Worm (Caenorhabditis elegans) whole organism, late embryonic: ENCODE measurements around the gene glct-6.
A peak's percentile ranks its signal among the peaks of the same experiment; 100 is the strongest.

Experiments used
- K02D7.2 ChIP-seq: sonication (generic microtip); optimal IDR thresholded peaks from 2 replicates; lab custom pipeline; 2017; ENCODE audit warnings: mild to moderate bottlenecking, missing genetic modification characterization, missing compliant biosample characterization
- K09A11.1 ChIP-seq: sonication (generic microtip); optimal IDR thresholded peaks from 2 replicates; lab custom pipeline; 2017; ENCODE audit warnings: antibody characterized with exemption, mild to moderate bottlenecking, missing genetic modification characterization, missing compliant biosample characterization; ENCODE audit not compliant: insufficient read depth
- ama-1 ChIP-seq: fragments of 150-350 bp; optimal IDR thresholded peaks from 2 replicates; lab custom pipeline; 2014
- ceh-14 ChIP-seq: sonication (generic microtip); optimal IDR thresholded peaks from 2 replicates; lab custom pipeline; 2016; ENCODE audit warnings: missing genotype, missing genetic modification characterization, missing compliant biosample characterization
- ceh-2 ChIP-seq: sonication (generic microtip); optimal IDR thresholded peaks from 2 replicates; lab custom pipeline; 2016; ENCODE audit warnings: missing genotype, missing genetic modification characterization, missing compliant biosample characterization
- ceh-24 ChIP-seq: sonication (generic microtip); optimal IDR thresholded peaks from 2 replicates; lab custom pipeline; 2016; ENCODE audit warnings: mild to moderate bottlenecking, missing genetic modification characterization, missing compliant biosample characterization
- ceh-30 ChIP-seq: fragments of 150-350 bp; optimal IDR thresholded peaks from 2 replicates; lab custom pipeline; 2014; ENCODE audit warnings: missing biosample characterization, missing genetic modification characterization
- ceh-31 ChIP-seq: sonication (generic microtip); optimal IDR thresholded peaks from 2 replicates; lab custom pipeline; 2016; ENCODE audit warnings: missing genetic modification characterization, missing compliant biosample characterization
- ceh-34 ChIP-seq: sonication (generic microtip); optimal IDR thresholded peaks from 2 replicates; lab custom pipeline; 2016; ENCODE audit warnings: mild to moderate bottlenecking, missing genetic modification characterization, missing compliant biosample characterization
- ceh-6 ChIP-seq: fragments of 200-800 bp; sonication (Bioruptor generic); optimal IDR thresholded peaks from 2 replicates; lab custom pipeline; 2018; ENCODE audit warnings: mild to moderate bottlenecking, missing genetic modification characterization, missing compliant biosample characterization
- ceh-9 ChIP-seq: sonication (generic microtip); optimal IDR thresholded peaks from 2 replicates; lab custom pipeline; 2016; ENCODE audit warnings: mild to moderate bottlenecking, missing genetic modification characterization, inconsistent platforms, missing compliant biosample characterization
- che-1 ChIP-seq: sonication (generic microtip); optimal IDR thresholded peaks from 2 replicates; lab custom pipeline; 2016; ENCODE audit warnings: mild to moderate bottlenecking, missing genetic modification characterization, missing compliant biosample characterization
- dmd-4 ChIP-seq: sonication (generic microtip); optimal IDR thresholded peaks from 2 replicates; lab custom pipeline; 2016; ENCODE audit warnings: borderline replicate concordance, missing genetic modification characterization, missing compliant biosample characterization
- dve-1 ChIP-seq: sonication (generic microtip); optimal IDR thresholded peaks from 2 replicates; lab custom pipeline; 2017; ENCODE audit warnings: antibody characterized with exemption, mild to moderate bottlenecking, missing genetic modification characterization, missing compliant biosample characterization
- elt-2 ChIP-seq: sonication (generic microtip); optimal IDR thresholded peaks from 2 replicates; lab custom pipeline; 2016; ENCODE audit warnings: missing genetic modification reagents, missing genetic modification characterization, missing compliant biosample characterization
- elt-4 ChIP-seq: sonication (generic microtip); optimal IDR thresholded peaks from 2 replicates; lab custom pipeline; 2016; ENCODE audit warnings: missing genetic modification characterization, missing compliant biosample characterization
- ets-4 ChIP-seq: sonication (generic microtip); optimal IDR thresholded peaks from 2 replicates; lab custom pipeline; 2016; ENCODE audit warnings: missing genetic modification characterization, missing compliant biosample characterization
- eyg-1 ChIP-seq: sonication (generic microtip); optimal IDR thresholded peaks from 2 replicates; lab custom pipeline; 2016; ENCODE audit warnings: missing genotype, missing genetic modification characterization, missing compliant biosample characterization
- fax-1 ChIP-seq: sonication (generic microtip); optimal IDR thresholded peaks from 2 replicates; lab custom pipeline; 2016; ENCODE audit warnings: missing genotype, missing genetic modification characterization, missing compliant biosample characterization
- fkh-10 ChIP-seq: fragments of 150-350 bp; optimal IDR thresholded peaks from 2 replicates; lab custom pipeline; 2014; ENCODE audit warnings: missing biosample characterization, missing genetic modification reagents, missing genetic modification characterization
- hlh-30 ChIP-seq: sonication (generic microtip); optimal IDR thresholded peaks from 2 replicates; lab custom pipeline; 2017; ENCODE audit warnings: antibody characterized with exemption, missing genetic modification characterization, missing compliant biosample characterization; ENCODE audit not compliant: insufficient read depth
- hlh-8 ChIP-seq: sonication (generic microtip); optimal IDR thresholded peaks from 2 replicates; lab custom pipeline; 2016; ENCODE audit warnings: missing genotype, missing genetic modification characterization, missing compliant biosample characterization
- mec-3 ChIP-seq: sonication (generic microtip); optimal IDR thresholded peaks from 2 replicates; lab custom pipeline; 2016; ENCODE audit warnings: borderline replicate concordance, missing genetic modification characterization, missing compliant biosample characterization
- nhr-232 ChIP-seq: sonication (generic microtip); optimal IDR thresholded peaks from 2 replicates; lab custom pipeline; 2016; ENCODE audit warnings: missing genetic modification characterization, missing compliant biosample characterization
- npax-4 ChIP-seq: sonication (generic microtip); optimal IDR thresholded peaks from 2 replicates; lab custom pipeline; 2016; ENCODE audit warnings: missing genetic modification characterization, missing compliant biosample characterization
- pag-3 ChIP-seq: sonication (generic microtip); optimal IDR thresholded peaks from 2 replicates; lab custom pipeline; 2016; ENCODE audit warnings: missing compliant biosample characterization, missing genetic modification characterization, borderline replicate concordance
- pha-4 ChIP-seq: fragments of 150-350 bp; optimal IDR thresholded peaks from 2 replicates; lab custom pipeline; 2018; ENCODE audit warnings: missing biosample characterization, missing genetic modification reagents, missing genetic modification characterization
- pros-1 ChIP-seq: fragments of 150-350 bp; optimal IDR thresholded peaks from 2 replicates; lab custom pipeline; 2014; ENCODE audit warnings: missing biosample characterization, missing genetic modification reagents, missing genetic modification characterization
- ref-2 ChIP-seq: sonication (generic microtip); optimal IDR thresholded peaks from 2 replicates; lab custom pipeline; 2016; ENCODE audit warnings: missing genetic modification characterization, missing compliant biosample characterization
- rnt-1 ChIP-seq: sonication (generic microtip); optimal IDR thresholded peaks from 2 replicates; lab custom pipeline; 2016; ENCODE audit warnings: missing genetic modification characterization, missing compliant biosample characterization
- sdc-2 ChIP-seq: sonication (generic microtip); optimal IDR thresholded peaks from 2 replicates; lab custom pipeline; 2016; ENCODE audit warnings: missing genotype, missing genetic modification characterization, missing compliant biosample characterization
- sox-4 ChIP-seq: sonication (generic microtip); optimal IDR thresholded peaks from 2 replicates; lab custom pipeline; 2017; ENCODE audit warnings: mild to moderate bottlenecking, missing genetic modification characterization, inconsistent platforms, missing compliant biosample characterization
- syd-9 ChIP-seq: sonication (generic microtip); optimal IDR thresholded peaks from 2 replicates; lab custom pipeline; 2016; ENCODE audit warnings: mild to moderate bottlenecking, missing genetic modification characterization, moderate library complexity, missing compliant biosample characterization
- tbx-2 ChIP-seq: sonication (generic microtip); optimal IDR thresholded peaks from 2 replicates; lab custom pipeline; 2016; ENCODE audit warnings: missing genetic modification characterization, missing compliant biosample characterization
- tbx-7 ChIP-seq: sonication (generic microtip); optimal IDR thresholded peaks from 2 replicates; lab custom pipeline; 2016; ENCODE audit warnings: missing genotype, missing genetic modification characterization, missing compliant biosample characterization
- ttx-3 ChIP-seq: sonication (generic microtip); optimal IDR thresholded peaks from 2 replicates; lab custom pipeline; 2016; ENCODE audit warnings: missing genetic modification reagents, missing genetic modification characterization, missing compliant biosample characterization
- unc-55 ChIP-seq: sonication (generic microtip); optimal IDR thresholded peaks from 2 replicates; lab custom pipeline; 2017; ENCODE audit warnings: missing biosample characterization, missing genetic modification reagents, missing genetic modification characterization
- zip-5 ChIP-seq: sonication (generic microtip); optimal IDR thresholded peaks from 2 replicates; lab custom pipeline; 2016; ENCODE audit warnings: missing genetic modification characterization, missing compliant biosample characterization

Gene glct-6

ce11 chrIV:3767749-3768148 is 16.3 kb upstream of the glct-6 start:
- TF ChIP-seq npax-4 (tag; lab: Kevin White, UChicago) = no peak
- no peak for TF ChIP-seq sox-4
- TF ChIP-seq pha-4 (tag; lab: Kevin White, UChicago) = no peak
- no peak for TF ChIP-seq ref-2
- TF ChIP-seq fax-1 (tag; lab: Kevin White, UChicago) = no peak
- TF ChIP-seq tbx-2 = no peak
- TF ChIP-seq pag-3 = no peak
- TF ChIP-seq ceh-30 = no peak
- TF ChIP-seq tbx-7 = no peak
- no peak for TF ChIP-seq ceh-14 (tag; lab: Kevin White, UChicago)

- TF ChIP-seq ceh-30 = no peak
- TF ChIP-seq pros-1 (tag; lab: Kevin White, UChicago) = no peak
- no peak for TF ChIP-seq eyg-1 (tag; lab: Kevin White, UChicago)
- no peak for TF ChIP-seq elt-4 (tag; lab: Kevin White, UChicago)
- TF ChIP-seq K09A11.1 (tag; lab: Kevin White, UChicago) = no peak
Measured at ce11 chrIV:3774160-3774559, 9.8 kb upstream of the glct-6 start.

ce11 chrIV:3781539-3781938 is 2.5 kb upstream of the glct-6 start:
- TF ChIP-seq zip-5 (tag; lab: Kevin White, UChicago) (no peak), eyg-1 (tag; lab: Kevin White, UChicago) (no peak), elt-2 (tag; lab: Kevin White, UChicago) (no peak), che-1 (tag; lab: Kevin White, UChicago) (no peak), npax-4 (tag; lab: Kevin White, UChicago) (no peak), unc-55 (GFP tag; lab: Kevin White, UChicago) (peak; percentile 75), ceh-2 (tag; lab: Kevin White, UChicago) (no peak)
- TF ChIP-seq, all 69 proteins: peak for 1

DNA sequence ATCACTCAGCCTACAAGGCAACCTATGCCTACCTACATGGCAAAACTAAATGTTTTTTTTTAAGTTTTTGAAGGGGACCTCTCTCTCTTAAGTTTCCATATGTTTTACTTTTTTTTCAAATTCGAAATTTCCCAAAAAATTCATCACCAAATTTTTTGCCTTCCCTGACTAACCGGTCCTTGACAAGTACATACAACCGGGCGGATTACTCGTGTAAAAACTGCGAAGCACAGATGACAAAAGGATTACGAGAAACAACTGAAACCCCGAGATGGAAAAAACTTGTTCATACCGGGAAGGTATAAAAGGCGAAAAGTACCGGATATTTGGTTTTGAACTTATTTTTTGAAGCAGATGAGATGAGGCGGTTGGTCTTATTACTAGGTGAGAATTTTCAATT is 10.4 kb downstream of the glct-6 start, which contains the start of gene K09B3.1:
Gene K09B3.1, plus strand, starts transcription at position 301 of the 400 bp plus-strand sequence.
- TF ChIP-seq hlh-8 (tag; lab: Kevin White, UChicago) = no peak
- TF ChIP-seq sdc-2 = no peak
- TF ChIP-seq ttx-3 (tag; lab: Kevin White, UChicago) = no peak
- TF ChIP-seq, all 69 proteins: peak for 0

DNA sequence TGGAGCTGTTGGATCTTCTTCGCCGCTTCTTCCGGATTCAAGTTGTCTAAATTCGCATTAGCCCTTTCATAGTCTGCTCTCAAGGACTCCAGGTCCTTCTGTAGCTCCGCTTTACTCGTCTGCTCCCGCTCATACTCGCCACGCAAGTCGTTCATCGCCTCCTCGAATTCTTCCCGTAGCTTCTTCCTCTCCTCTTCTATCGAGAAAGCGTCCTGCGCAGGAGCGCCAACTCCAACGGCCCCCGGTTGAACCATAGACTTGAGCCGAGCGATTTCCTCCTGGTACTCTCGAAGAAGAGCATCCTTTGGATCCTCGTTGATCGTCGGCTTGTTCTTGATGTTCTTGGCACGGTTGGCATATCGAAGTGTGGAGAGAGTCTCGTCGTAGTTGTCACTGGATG is 13.4 kb downstream of the glct-6 start:
- no peak for TF ChIP-seq ceh-24 (tag; lab: Kevin White, UChicago)
- no peak for TF ChIP-seq hlh-30 (tag; lab: Kevin White, UChicago)
- TF ChIP-seq ceh-6 (GFP tag; lab: Kevin White, UChicago) = no peak
- TF ChIP-seq ceh-30 = no peak
- no peak for TF ChIP-seq rnt-1 (tag; lab: Kevin White, UChicago)
- TF ChIP-seq mec-3 (tag; lab: Kevin White, UChicago) = peak; percentile 33
- TF ChIP-seq dmd-4 = no peak
- TF ChIP-seq, all 69 proteins: peak for 1

- TF ChIP-seq K02D7.2 (no peak), dmd-4 (no peak), syd-9 (tag; lab: Kevin White, UChicago) (no peak), ref-2 (no peak), pag-3 (no peak), sox-4 (no peak), fkh-10 (GFP tag; lab: Kevin White, UChicago) (no peak), elt-4 (tag; lab: Kevin White, UChicago) (no peak), ceh-30 (no peak), ceh-34 (tag; lab: Kevin White, UChicago) (no peak), ceh-31 (no peak), pha-4 (tag; lab: Kevin White, UChicago) (no peak), nhr-232 (tag; lab: Kevin White, UChicago) (no peak), ets-4 (no peak), tbx-7 (no peak), dve-1 (tag; lab: Kevin White, UChicago) (no peak), ama-1 (lab: Kevin White, UChicago) (no peak), ceh-9 (tag; lab: Kevin White, UChicago) (no peak)
Measured at ce11 chrIV:3800952-3801351, 16.9 kb downstream of the glct-6 start, which contains the start of gene osm-3. TSS of gene osm-3 (minus strand) at chrIV:3801052.
